Worm (Caenorhabditis elegans): ENCODE data around the gene grl-3.

DNA sequence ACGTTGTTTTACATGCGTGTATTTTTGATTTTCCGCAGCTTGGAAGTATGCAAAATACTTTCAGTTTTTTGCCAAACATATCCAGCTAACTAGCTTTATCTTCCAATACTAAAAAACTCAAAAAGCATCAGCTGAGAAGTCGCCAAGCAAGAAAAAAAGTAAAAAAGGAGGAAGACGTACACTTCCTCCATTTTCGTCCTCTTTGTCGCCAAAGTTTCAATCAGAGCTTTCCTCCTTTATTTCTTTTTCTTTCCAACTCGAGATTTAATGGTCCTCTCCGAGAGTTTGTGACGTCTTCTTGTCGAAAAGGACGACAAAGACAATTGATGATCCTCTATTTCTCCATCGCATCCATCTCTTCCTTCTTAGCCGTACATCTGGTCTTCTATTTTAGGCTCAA lies 30.7 kb upstream of the grl-3 start:
- TF ChIP-seq med-1 (GFP tag; optimal IDR thresholded peaks at IDR 0.05; ENCODE audit: insufficient read depth), result no peak
- no peak for TF ChIP-seq ztf-29 (GFP tag; IDR thresholded peaks at IDR 0.05)
- no peak for TF ChIP-seq ref-1 (GFP tag; conservative IDR thresholded peaks at IDR 0.05)
- TF ChIP-seq tab-1 (GFP tag; IDR thresholded peaks at IDR 0.05), result no peak
- TF ChIP-seq klf-2 (GFP tag; conservative IDR thresholded peaks at IDR 0.05), result no peak
- no peak for TF ChIP-seq T22C8.4 (GFP tag; IDR thresholded peaks at IDR 0.05)
- no peak for TF ChIP-seq flt-1 (GFP tag; IDR thresholded peaks at IDR 0.05)
- no peak for TF ChIP-seq ztf-23 (GFP tag; IDR thresholded peaks at IDR 0.05)
- no peak for TF ChIP-seq cog-1 (tag; optimal IDR thresholded peaks at IDR 0.05)
